Fruit fly (Drosophila melanogaster): ENCODE results near the gene CG7246.

dm6 chrX:9110155-9110909, 29.5 kb upstream of the CG7246 start:
- no peak for TF ChIP-seq CTCF (optimal IDR thresholded peaks at IDR 0.05)
- no peak for TF ChIP-seq CG8478 (optimal IDR thresholded peaks at IDR 0.05)
